Fruit fly (Drosophila melanogaster) whole organism, pupa: ENCODE results near the gene Pdf.
A peak's percentile ranks its signal among the peaks of the same experiment; 100 is the strongest.

Experiments used
- CG10348 ChIP-seq: fragments of 200-800 bp; sonication (Bioruptor generic); IDR thresholded peaks from 2 replicates; pipeline ENCODE4 v1.3.6; 2022; ENCODE audit warnings: missing biosample characterization, missing genetic modification characterization
- CG13204 ChIP-seq: fragments of 200-800 bp; sonication (Bioruptor generic); optimal IDR thresholded peaks from 2 replicates; lab custom pipeline; 2018; ENCODE audit warnings: missing biosample characterization, mild to moderate bottlenecking, missing genetic modification characterization, moderate library complexity
- CG15710 ChIP-seq: fragments of 200-800 bp; sonication (Bioruptor generic); optimal IDR thresholded peaks from 2 replicates; lab custom pipeline; 2018; ENCODE audit warnings: missing biosample characterization, mild to moderate bottlenecking, missing genetic modification characterization, moderate library complexity
- CG17806 ChIP-seq: fragments of 200-800 bp; sonication (Bioruptor generic); optimal IDR thresholded peaks from 2 replicates; lab custom pipeline; 2018; ENCODE audit warnings: missing biosample characterization, mild to moderate bottlenecking, missing genetic modification characterization, moderate library complexity
- CG32121 ChIP-seq: fragments of 200-800 bp; sonication (Bioruptor generic); IDR thresholded peaks from 2 replicates; pipeline ENCODE4 v1.3.6; 2022; ENCODE audit warnings: missing biosample characterization, missing genetic modification characterization
- CG34367 ChIP-seq: fragments of 200-800 bp; sonication (Bioruptor generic); optimal IDR thresholded peaks from 2 replicates; lab custom pipeline; 2018; ENCODE audit warnings: missing biosample characterization, mild to moderate bottlenecking, missing genetic modification characterization
- CG8301 ChIP-seq: fragments of 200-800 bp; sonication (Bioruptor generic); optimal IDR thresholded peaks from 2 replicates; lab custom pipeline; 2018; ENCODE audit warnings: missing biosample characterization, mild to moderate bottlenecking, missing genetic modification characterization
- Ets98B ChIP-seq: fragments of 200-800 bp; sonication (Bioruptor generic); IDR thresholded peaks from 2 replicates; pipeline ENCODE4 v1.3.6; 2022; ENCODE audit warnings: missing biosample characterization, missing genetic modification characterization
- Snoo ChIP-seq: fragments of 200-800 bp; sonication (Bioruptor generic); optimal IDR thresholded peaks from 3 replicates; lab custom pipeline; 2017; ENCODE audit warnings: missing biosample characterization, mild to moderate bottlenecking, missing genetic modification characterization, inconsistent platforms

dm6 chr3R:26484511-26484910 is 28.6 kb upstream of the Pdf start:
- TF ChIP-seq CG8301 (tag; lab: Kevin White, UChicago) = peak; percentile 0
- TF ChIP-seq CG17806 (tag; lab: Kevin White, UChicago) = peak; percentile 22
- no peak for TF ChIP-seq CG34367
- TF ChIP-seq CG15710 (tag; lab: Kevin White, UChicago) = peak; percentile 3
- TF ChIP-seq Snoo (tag; lab: Kevin White, UChicago) = peak; percentile 15
- no peak for TF ChIP-seq CG13204 (GFP tag; lab: Kevin White, UChicago)
- TF ChIP-seq CG32121 (GFP tag; lab: Robert Waterston, UW) = no peak
- no peak for TF ChIP-seq CG10348 (GFP tag; lab: Robert Waterston, UW)
- TF ChIP-seq Ets98B = no peak
